Fruit fly (Drosophila melanogaster) whole organism, prepupa: ENCODE results near the gene CG11815.
A peak's percentile ranks its signal among the peaks of the same experiment; 100 is the strongest.

Experiments used
- CG10669 ChIP-seq: fragments of 200-800 bp; sonication (Bioruptor generic); optimal IDR thresholded peaks from 3 replicates; lab custom pipeline; 2018; ENCODE audit warnings: missing biosample characterization, mild to moderate bottlenecking, missing genetic modification characterization, moderate library complexity
- CG11294 ChIP-seq: fragments of 200-800 bp; sonication (Bioruptor generic); IDR thresholded peaks from 2 replicates; pipeline ENCODE4 v1.3.6; 2022; ENCODE audit warnings: missing biosample characterization, missing genetic modification characterization
- CG11762 ChIP-seq: fragments of 200-800 bp; sonication (Bioruptor generic); optimal IDR thresholded peaks from 3 replicates; lab custom pipeline; 2016; ENCODE audit warnings: missing biosample characterization, missing genetic modification characterization; ENCODE audit not compliant: insufficient read depth
- CG15336 ChIP-seq: fragments of 200-800 bp; sonication (Bioruptor generic); IDR thresholded peaks from 2 replicates; pipeline ENCODE4 v1.3.6; 2022; ENCODE audit warnings: missing biosample characterization, missing genetic modification characterization
- CG1621 ChIP-seq: fragments of 200-800 bp; sonication (Bioruptor generic); optimal IDR thresholded peaks from 3 replicates; lab custom pipeline; 2018; ENCODE audit warnings: missing biosample characterization, mild to moderate bottlenecking, missing genetic modification characterization
- CG16779 ChIP-seq: fragments of 200-800 bp; sonication (Bioruptor generic); optimal IDR thresholded peaks from 3 replicates; lab custom pipeline; 2017; ENCODE audit warnings: missing biosample characterization, mild to moderate bottlenecking, missing genetic modification characterization
- CG3032 ChIP-seq: fragments of 200-800 bp; optimal IDR thresholded peaks from 2 replicates; lab custom pipeline; 2019; ENCODE audit warnings: missing biosample characterization, mild to moderate bottlenecking, missing genetic modification characterization, moderate library complexity
- CG34406 ChIP-seq: fragments of 200-800 bp; sonication (Bioruptor generic); optimal IDR thresholded peaks from 3 replicates; lab custom pipeline; 2016; ENCODE audit warnings: missing biosample characterization, missing genetic modification characterization
- CG4318 ChIP-seq: fragments of 200-800 bp; sonication (Bioruptor generic); optimal IDR thresholded peaks from 3 replicates; lab custom pipeline; 2017; ENCODE audit warnings: missing biosample characterization, mild to moderate bottlenecking, missing genetic modification characterization
- CG7368 ChIP-seq: fragments of 200-800 bp; sonication (Bioruptor generic); optimal IDR thresholded peaks from 3 replicates; lab custom pipeline; 2016; ENCODE audit warnings: missing biosample characterization, missing genetic modification characterization
- CG8119 ChIP-seq: fragments of 200-800 bp; sonication (Bioruptor generic); IDR thresholded peaks from 3 replicates; pipeline ENCODE4 v1.3.6; 2022; ENCODE audit warnings: missing biosample characterization, missing genetic modification characterization
- CG8319 ChIP-seq: fragments of 200-800 bp; sonication (Bioruptor generic); optimal IDR thresholded peaks from 3 replicates; lab custom pipeline; 2016; ENCODE audit warnings: missing biosample characterization, missing genetic modification characterization
- CG9139 ChIP-seq: fragments of 200-800 bp; sonication (Bioruptor generic); optimal IDR thresholded peaks from 3 replicates; lab custom pipeline; 2017; ENCODE audit warnings: missing biosample characterization, mild to moderate bottlenecking, missing genetic modification characterization
- Eip78C ChIP-seq: fragments of 200-800 bp; sonication (Bioruptor generic); peaks from one replicate; lab custom pipeline; 2016; ENCODE audit warnings: missing biosample characterization, missing genetic modification characterization
- Ets21C ChIP-seq: fragments of 200-800 bp; sonication (Bioruptor generic); optimal IDR thresholded peaks from 3 replicates; lab custom pipeline; 2016; ENCODE audit warnings: missing biosample characterization, missing genetic modification characterization
- Ets96B ChIP-seq: fragments of 200-800 bp; optimal IDR thresholded peaks from 2 replicates; lab custom pipeline; 2019; ENCODE audit warnings: missing biosample characterization, mild to moderate bottlenecking, missing genetic modification characterization, moderate library complexity
- Smox ChIP-seq: fragments of 200-800 bp; sonication (Bioruptor generic); optimal IDR thresholded peaks from 3 replicates; lab custom pipeline; 2016; ENCODE audit warnings: missing biosample characterization, missing genetic modification characterization
- Sox102F ChIP-seq: fragments of 200-800 bp; sonication (Bioruptor generic); optimal IDR thresholded peaks from 2 replicates; lab custom pipeline; 2016; ENCODE audit warnings: missing biosample characterization, mild to moderate bottlenecking, missing genetic modification characterization
- achi ChIP-seq: fragments of 200-800 bp; sonication (Bioruptor generic); optimal IDR thresholded peaks from 3 replicates; lab custom pipeline; 2016; ENCODE audit warnings: missing biosample characterization, missing genetic modification characterization
- acj6 ChIP-seq: fragments of 200-800 bp; sonication (Bioruptor generic); optimal IDR thresholded peaks from 3 replicates; lab custom pipeline; 2016; ENCODE audit warnings: missing biosample characterization, missing genetic modification characterization
- dsx ChIP-seq: fragments of 200-800 bp; optimal IDR thresholded peaks from 3 replicates; lab custom pipeline; 2019; ENCODE audit warnings: missing biosample characterization, mild to moderate bottlenecking, missing genetic modification characterization, moderate library complexity; ENCODE audit not compliant: poor library complexity, severe bottlenecking
- eg ChIP-seq: fragments of 200-800 bp; sonication (Bioruptor generic); IDR thresholded peaks from 3 replicates; pipeline ENCODE4 v1.3.6; 2022; ENCODE audit warnings: missing biosample characterization, missing genetic modification characterization
- fd59A ChIP-seq: fragments of 200-800 bp; sonication (Bioruptor generic); optimal IDR thresholded peaks from 2 replicates; lab custom pipeline; 2017; ENCODE audit warnings: missing biosample characterization, mild to moderate bottlenecking, missing genetic modification characterization, missing genetic modification reagents
- salr ChIP-seq, 2 experiments: fragments of 200-800 bp; sonication (Bioruptor generic); optimal IDR thresholded peaks; 3 replicates each; lab custom pipeline; 2016 to 2018; ENCODE audit warnings: missing biosample characterization in 2 of 2, missing genetic modification characterization in 2 of 2, mild to moderate bottlenecking in 1 of 2
- spab ChIP-seq: fragments of 200-800 bp; sonication (Bioruptor generic); optimal IDR thresholded peaks from 2 replicates; lab custom pipeline; 2017; ENCODE audit warnings: missing biosample characterization, mild to moderate bottlenecking, missing genetic modification characterization, missing genetic modification reagents
- vri ChIP-seq: fragments of 200-800 bp; sonication (Bioruptor generic); optimal IDR thresholded peaks from 3 replicates; lab custom pipeline; 2016; ENCODE audit warnings: missing biosample characterization, mild to moderate bottlenecking, missing genetic modification characterization

Gene CG11815

dm6 chr3L:1937469-1937868, 33.5 kb downstream of the CG11815 start (continued):
- TF ChIP-seq CG8119 (GFP tag; lab: Robert Waterston, UW) (peak; percentile 40; the same call in 1 of the 3 replicates), achi (GFP tag; lab: Kevin White, UChicago) (peak; percentile 12)

- TF ChIP-seq acj6 (GFP tag; lab: Kevin White, UChicago) (no peak), spab (GFP tag; lab: Kevin White, UChicago) (no peak), Eip78C (GFP tag; lab: Kevin White, UChicago) (no peak), eg (GFP tag; lab: Robert Waterston, UW) (no peak), CG3032 (no peak), Ets96B (tag; lab: Kevin White, UChicago) (no peak), CG7368 (no peak), Sox102F (no peak), CG4318 (GFP tag; lab: Kevin White, UChicago) (no peak), CG11762 (GFP tag; lab: Kevin White, UChicago) (no peak), salr (GFP tag; optimal IDR thresholded peaks at IDR 0.05; lab: Kevin White, UChicago) (no peak), Ets21C (no peak), dsx (GFP tag; lab: Kevin White, UChicago) (no peak), CG11294 (GFP tag; lab: Robert Waterston, UW) (no peak), CG10669 (GFP tag; lab: Kevin White, UChicago) (no peak), vri (GFP tag; lab: Kevin White, UChicago) (no peak), CG8319 (no peak), CG34406 (GFP tag; lab: Kevin White, UChicago) (no peak), CG15336 (GFP tag; lab: Robert Waterston, UW) (no peak), CG9139 (GFP tag; lab: Kevin White, UChicago) (no peak)
Measured at dm6 chr3L:1928959-1929358, 42.0 kb downstream of the CG11815 start.

dm6 chr3L:1920943-1921342, 50.1 kb downstream of the CG11815 start, which contains the start of gene Dbx:
Gene Dbx (plus strand): TSS chr3L:1921307.
- TF ChIP-seq fd59A (GFP tag; lab: Kevin White, UChicago) (no peak), Smox (no peak), CG1621 (no peak), CG16779 (tag; lab: Kevin White, UChicago) (no peak), Ets21C (no peak), eg (GFP tag; lab: Robert Waterston, UW) (no peak)
